Worm (Caenorhabditis elegans): Measurements from ENCODE around the gene Y47D3B.3.
A peak's percentile ranks its signal among the peaks of the same experiment; 100 is the strongest.

- TF ChIP-seq ceh-83 (GFP tag; optimal IDR thresholded peaks at IDR 0.05), result peak; percentile 93
- TF ChIP-seq M03D4.4 (tag; optimal IDR thresholded peaks at IDR 0.05), result peak; percentile 92
- no peak for TF ChIP-seq mab-5 (tag; optimal IDR thresholded peaks at IDR 0.05)
- TF ChIP-seq nhr-12 (tag; optimal IDR thresholded peaks at IDR 0.05), result no peak
- no peak for TF ChIP-seq snpc-4 (tag; optimal IDR thresholded peaks at IDR 0.05)
- peak; percentile 81 for TF ChIP-seq ztf-11 (tag; optimal IDR thresholded peaks at IDR 0.05)
- TF ChIP-seq nhr-28 (tag; optimal IDR thresholded peaks at IDR 0.05), result no peak
- no peak for TF ChIP-seq nhr-76 (tag; optimal IDR thresholded peaks at IDR 0.05)
- no peak for TF ChIP-seq unc-62 (GFP tag; optimal IDR thresholded peaks at IDR 0.05)
- TF ChIP-seq unc-39 (tag; optimal IDR thresholded peaks at IDR 0.05), result peak; percentile 8
Measured at ce11 chrIII:11371236-11371635, 26.4 kb upstream of the Y47D3B.3 start.
